Worm (Caenorhabditis elegans) whole organism, early embryonic: ENCODE data around the gene C46A5.4.

Experiments used
- aly-1 ChIP-seq: sonication (generic microtip); optimal IDR thresholded peaks from 2 replicates; lab custom pipeline; 2016; ENCODE audit warnings: missing genetic modification characterization, missing compliant biosample characterization
- flt-1 ChIP-seq: fragments of 200-800 bp; sonication (Bioruptor generic); IDR thresholded peaks from 2 replicates; pipeline ENCODE4 v1.3.6; 2022; ENCODE audit warnings: missing genetic modification characterization, missing compliant biosample characterization
- tbx-37 ChIP-seq: fragments of 200-800 bp; sonication (Bioruptor generic); conservative IDR thresholded peaks from 2 replicates; pipeline ENCODE4 v1.3.6; 2022; ENCODE audit warnings: missing genetic modification reagents, missing genetic modification characterization, missing compliant biosample characterization

DNA sequence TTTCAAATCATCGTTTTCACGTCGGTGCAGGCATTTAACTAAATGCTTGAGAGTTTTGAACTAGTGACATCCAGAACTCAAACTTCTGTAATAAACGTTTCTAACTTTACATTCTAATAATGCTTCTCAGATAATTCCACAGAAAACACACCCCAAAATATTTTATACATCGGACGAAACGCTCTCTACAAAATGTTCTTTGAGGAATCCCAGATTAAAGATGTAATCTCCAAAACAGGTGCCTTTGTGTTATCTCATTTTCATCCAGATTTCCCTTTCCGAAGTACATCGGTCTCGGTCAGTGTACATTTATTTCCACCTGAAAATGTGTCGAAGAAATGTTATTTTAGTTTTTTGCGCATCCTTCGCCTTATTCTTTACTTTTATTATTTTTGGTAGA is 47.6 kb upstream of the C46A5.4 start, which contains the start of gene C33H5.2:
- no peak for TF ChIP-seq aly-1 (tag; lab: Kevin White, UChicago)
- TF ChIP-seq flt-1 (GFP tag; lab: Robert Waterston, UW) = no peak
- no peak for TF ChIP-seq tbx-37
